Fruit fly (Drosophila melanogaster): ENCODE measurements around the gene CG10333.

DNA sequence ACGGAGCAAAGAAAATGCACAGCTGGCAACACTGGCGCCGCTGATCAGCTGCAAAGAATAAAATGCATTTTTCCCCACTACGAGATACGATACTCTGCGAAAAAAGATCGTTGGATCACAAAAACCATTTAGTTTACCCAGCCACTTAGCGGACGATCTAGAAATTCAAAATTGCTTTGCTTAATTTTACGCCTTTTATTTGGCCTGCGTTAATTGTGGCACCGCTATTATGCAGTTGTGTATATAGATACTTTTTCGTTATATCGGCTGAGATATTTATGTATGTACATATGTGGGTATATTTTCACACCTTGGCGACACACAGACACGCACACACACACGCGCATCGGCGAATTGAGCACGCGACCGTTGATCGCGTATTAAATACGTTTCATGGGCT, 44.1 kb upstream of the CG10333 start:
- TF ChIP-seq Hr96 (GFP tag; optimal IDR thresholded peaks at IDR 0.05) (no peak), CG7101 (tag; optimal IDR thresholded peaks at IDR 0.05) (no peak), cic (GFP tag; optimal IDR thresholded peaks at IDR 0.05) (no peak), ovo (GFP tag; optimal IDR thresholded peaks at IDR 0.05) (no peak)
